Worm (Caenorhabditis elegans): ENCODE results near the gene F39C12.1.

F39C12.1 gene

DNA sequence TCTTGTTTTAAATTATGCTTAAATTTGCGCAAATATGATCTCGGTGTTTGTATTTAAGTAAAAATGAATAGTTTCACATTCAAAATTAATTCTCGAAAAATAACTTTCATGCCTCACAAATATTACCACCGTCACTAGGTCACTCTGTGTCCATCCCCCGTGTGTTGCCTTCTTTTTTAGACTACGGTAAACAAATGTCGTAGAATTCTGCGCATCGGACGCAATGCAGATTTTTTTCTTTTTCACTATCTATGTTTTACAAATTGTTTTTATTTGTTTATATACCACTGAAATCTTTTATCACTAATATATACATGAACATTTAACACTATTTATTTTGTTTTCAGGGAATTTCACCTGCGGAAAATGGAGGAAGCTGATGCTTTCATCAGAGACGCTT lies 34.7 kb downstream of the F39C12.1 start, which contains the start of gene R08E3.3:
TSS of gene R08E3.3 (plus strand) at position 342 of the 400 bp plus-strand sequence.
- TF ChIP-seq F16B12.6 (tag; optimal IDR thresholded peaks at IDR 0.05) (peak; percentile 79), snpc-4 (tag; optimal IDR thresholded peaks at IDR 0.05) (peak; percentile 4), lin-14 (GFP tag; optimal IDR thresholded peaks at IDR 0.05) (no peak), egl-13 (tag; optimal IDR thresholded peaks at IDR 0.05) (no peak), rnt-1 (tag; optimal IDR thresholded peaks at IDR 0.05) (peak; percentile 2), unc-62 (GFP tag; optimal IDR thresholded peaks at IDR 0.05) (no peak), tlp-1 (tag; optimal IDR thresholded peaks at IDR 0.05) (no peak), alr-1 (tag; optimal IDR thresholded peaks at IDR 0.05; ENCODE audit: borderline replicate concordance) (no peak), sox-4 (tag; optimal IDR thresholded peaks at IDR 0.05) (no peak), jun-1 (tag; optimal IDR thresholded peaks at IDR 0.05) (no peak), ztf-11 (tag; optimal IDR thresholded peaks at IDR 0.05) (no peak), unc-30 (tag; optimal IDR thresholded peaks at IDR 0.05) (no peak), irx-1 (tag; optimal IDR thresholded peaks at IDR 0.05) (peak; percentile 25), aha-1 (tag; optimal IDR thresholded peaks at IDR 0.05) (no peak), snu-23 (GFP tag; optimal IDR thresholded peaks at IDR 0.05) (peak; percentile 61), C16A3.4 (tag; optimal IDR thresholded peaks at IDR 0.05) (peak; percentile 54), pag-3 (tag; optimal IDR thresholded peaks at IDR 0.05; ENCODE audit: borderline replicate concordance, insufficient read depth) (no peak), egl-27 (tag; optimal IDR thresholded peaks at IDR 0.05) (no peak), mab-9 (GFP tag; IDR thresholded peaks at IDR 0.05) (no peak), isw-1 (GFP tag; IDR thresholded peaks at IDR 0.05) (no peak), C04F5.9 (tag; optimal IDR thresholded peaks at IDR 0.05) (no peak), dsc-1 (tag; optimal IDR thresholded peaks at IDR 0.05) (no peak), elt-2 (tag; optimal IDR thresholded peaks at IDR 0.05) (peak; percentile 29), nhr-77 (tag; optimal IDR thresholded peaks at IDR 0.05) (no peak), ceh-63 (GFP tag; optimal IDR thresholded peaks at IDR 0.05) (no peak), lsy-2 (tag; optimal IDR thresholded peaks at IDR 0.05) (peak; percentile 94 to 98), nhr-84 (tag; optimal IDR thresholded peaks at IDR 0.05) (no peak), efl-3 (GFP tag; optimal IDR thresholded peaks at IDR 0.05) (no peak), sptf-1 (tag; optimal IDR thresholded peaks at IDR 0.05) (no peak), nhr-12 (tag; optimal IDR thresholded peaks at IDR 0.05) (no peak), C34B4.2 (tag; optimal IDR thresholded peaks at IDR 0.05) (no peak), lin-39 (tag; optimal IDR thresholded peaks at IDR 0.05) (no peak), zag-1 (tag; optimal IDR thresholded peaks at IDR 0.05) (no peak), mef-2 (tag; optimal IDR thresholded peaks at IDR 0.05) (no peak), fkh-4 (tag; optimal IDR thresholded peaks at IDR 0.05; ENCODE audit: borderline replicate concordance) (no peak), lin-15B (tag; optimal IDR thresholded peaks at IDR 0.05) (no peak), nhr-11 (tag; optimal IDR thresholded peaks at IDR 0.05) (no peak), nhr-90 (tag; optimal IDR thresholded peaks at IDR 0.05; ENCODE audit: poor library complexity) (no peak), ztf-4 (tag; optimal IDR thresholded peaks at IDR 0.05) (no peak), unc-86 (tag; optimal IDR thresholded peaks at IDR 0.05) (no peak), grh-1 (GFP tag; IDR thresholded peaks at IDR 0.05) (no peak), ceh-88 (GFP tag; IDR thresholded peaks at IDR 0.05) (no peak), unc-130 (tag; optimal IDR thresholded peaks at IDR 0.05) (no peak), nhr-237 (tag; optimal IDR thresholded peaks at IDR 0.05) (no peak), efl-1 (optimal IDR thresholded peaks at IDR 0.05) (peak; percentile 3 to 25), efl-1 (GFP tag; optimal IDR thresholded peaks at IDR 0.05 in 1 of 2) (peak in 1 of 2 experiments; percentile 93), fos-1 (tag; optimal IDR thresholded peaks at IDR 0.05) (no peak), elt-3 (tag; optimal IDR thresholded peaks at IDR 0.05) (no peak), nhr-71 (tag; optimal IDR thresholded peaks at IDR 0.05) (peak; percentile 56), ets-5 (GFP tag; IDR thresholded peaks at IDR 0.05) (no peak), nhr-28 (tag; optimal IDR thresholded peaks at IDR 0.05) (no peak), nhr-20 (tag; optimal IDR thresholded peaks at IDR 0.05) (peak; percentile 37), nhr-19 (GFP tag; conservative IDR thresholded peaks at IDR 0.05) (no peak), swsn-7 (tag; optimal IDR thresholded peaks at IDR 0.05) (peak; percentile 34), tbx-2 (tag; optimal IDR thresholded peaks at IDR 0.05) (no peak)

All from whole organism, L1 larva.